Fruit fly (Drosophila melanogaster) whole organism, prepupa: ENCODE results near the gene ND-20L.

Experiments
- Eip78C ChIP-seq: fragments of 200-800 bp; sonication (Bioruptor generic); peaks from one replicate; lab custom pipeline; 2016; ENCODE audit warnings: missing biosample characterization, missing genetic modification characterization
- Met ChIP-seq: fragments of 200-800 bp; sonication (Bioruptor generic); optimal IDR thresholded peaks from 3 replicates; lab custom pipeline; 2016; ENCODE audit warnings: missing biosample characterization, missing genetic modification characterization

DNA sequence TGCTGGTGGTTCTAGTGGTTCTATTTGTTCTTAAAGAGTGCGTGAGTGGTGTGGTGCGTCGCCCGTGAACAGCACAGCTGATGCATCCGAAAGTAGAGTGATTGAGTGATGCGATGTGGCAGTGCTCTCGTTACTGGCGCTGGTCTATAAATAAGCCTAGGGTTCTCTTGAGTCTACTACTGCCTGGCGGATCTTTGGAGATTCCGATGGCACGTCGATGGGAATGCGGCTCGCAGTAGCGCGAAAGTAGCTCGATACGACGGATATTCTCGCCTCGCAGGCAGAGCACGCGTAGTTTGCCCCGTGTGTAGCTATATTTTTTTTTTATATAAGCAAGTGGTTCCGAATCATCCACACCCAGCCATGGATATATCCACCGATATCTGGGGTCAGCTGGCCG, 19.2 kb upstream of the ND-20L start:
- TF ChIP-seq Eip78C (GFP tag; lab: Kevin White, UChicago) (no peak), Met (no peak)
